Worm (Caenorhabditis elegans): Measurements from ENCODE around the gene nlp-25.

The nlp-25 gene

ce11 chrV:19590826-19591225 lies 15.2 kb upstream of the nlp-25 start:
- TF ChIP-seq peb-1 (tag; optimal IDR thresholded peaks at IDR 0.05) (no peak), blmp-1 (tag; optimal IDR thresholded peaks at IDR 0.05; ENCODE audit: insufficient read depth) (no peak), sma-9 (GFP tag; optimal IDR thresholded peaks at IDR 0.05) (no peak), sma-9 (tag; optimal IDR thresholded peaks at IDR 0.05) (no peak), elt-1 (tag; optimal IDR thresholded peaks at IDR 0.05) (no peak), nhr-77 (tag; optimal IDR thresholded peaks at IDR 0.05) (no peak)

- TF ChIP-seq peb-1 (tag; optimal IDR thresholded peaks at IDR 0.05) (no peak), nhr-10 (tag; optimal IDR thresholded peaks at IDR 0.05) (no peak), elt-1 (tag; optimal IDR thresholded peaks at IDR 0.05) (no peak), ztf-11 (tag; optimal IDR thresholded peaks at IDR 0.05) (no peak), snpc-4 (tag; optimal IDR thresholded peaks at IDR 0.05) (no peak)
Observed at ce11 chrV:19599087-19599486, 6.9 kb upstream of the nlp-25 start.

- TF ChIP-seq elt-3 (tag; optimal IDR thresholded peaks at IDR 0.05) (no peak), skn-1 (tag; optimal IDR thresholded peaks at IDR 0.05) (no peak), R02D3.7 (tag; optimal IDR thresholded peaks at IDR 0.05) (no peak), unc-55 (GFP tag; optimal IDR thresholded peaks at IDR 0.05) (no peak)
Observed at ce11 chrV:19605415-19605814, 565 bp upstream of the nlp-25 start.

- no peak for TF ChIP-seq nhr-237 (tag; optimal IDR thresholded peaks at IDR 0.05)
- peak; percentile 16 for TF ChIP-seq nhr-25 (tag; optimal IDR thresholded peaks at IDR 0.05)
- no peak for TF ChIP-seq fos-1 (tag; optimal IDR thresholded peaks at IDR 0.05)
- TF ChIP-seq sma-9 (GFP tag; optimal IDR thresholded peaks at IDR 0.05): peak; percentile 7
- TF ChIP-seq sma-9 (tag; optimal IDR thresholded peaks at IDR 0.05): no peak
- TF ChIP-seq sem-4 (tag; optimal IDR thresholded peaks at IDR 0.05): no peak
Observed at ce11 chrV:19608665-19609064, 2.7 kb downstream of the nlp-25 start.

ce11 chrV:19609194-19609593 lies 3.2 kb downstream of the nlp-25 start, which contains the start of gene grsp-1:
Gene grsp-1 (plus strand): TSS chrV:19609494.
- TF ChIP-seq mdl-1 (tag; optimal IDR thresholded peaks at IDR 0.05): no peak

ce11 chrV:19610118-19610707 lies 4.2 kb downstream of the nlp-25 start:
- peak; percentile 27 for TF ChIP-seq Y55F3AM.14 (GFP tag; optimal IDR thresholded peaks at IDR 0.05)
- no peak for TF ChIP-seq aly-2 (tag; optimal IDR thresholded peaks at IDR 0.05)
- no peak for TF ChIP-seq unc-55 (GFP tag; optimal IDR thresholded peaks at IDR 0.05)

ce11 chrV:19611675-19612345 lies 5.8 kb downstream of the nlp-25 start:
- TF ChIP-seq nhr-237 (tag; optimal IDR thresholded peaks at IDR 0.05) (no peak), ztf-4 (tag; optimal IDR thresholded peaks at IDR 0.05) (no peak), lin-13 (GFP tag; optimal IDR thresholded peaks at IDR 0.05) (peak; percentile 4), alr-1 (tag; optimal IDR thresholded peaks at IDR 0.05) (no peak), nhr-129 (tag; optimal IDR thresholded peaks at IDR 0.05) (no peak), crh-2 (tag; optimal IDR thresholded peaks at IDR 0.05) (no peak), C34F6.9 (tag; optimal IDR thresholded peaks at IDR 0.05) (no peak), blmp-1 (tag; optimal IDR thresholded peaks at IDR 0.05; ENCODE audit: insufficient read depth) (no peak), peb-1 (tag; optimal IDR thresholded peaks at IDR 0.05) (no peak), lsy-2 (tag; optimal IDR thresholded peaks at IDR 0.05) (no peak), ama-1 (optimal IDR thresholded peaks at IDR 0.05) (peak; percentile 21), sma-9 (GFP tag; optimal IDR thresholded peaks at IDR 0.05) (no peak), sma-9 (tag; optimal IDR thresholded peaks at IDR 0.05) (no peak), nhr-21 (tag; optimal IDR thresholded peaks at IDR 0.05) (peak; percentile 11), nhr-11 (tag; optimal IDR thresholded peaks at IDR 0.05) (no peak), sem-4 (tag; optimal IDR thresholded peaks at IDR 0.05) (no peak), Y55F3AM.14 (GFP tag; optimal IDR thresholded peaks at IDR 0.05) (peak; percentile 32), nhr-23 (tag; optimal IDR thresholded peaks at IDR 0.05) (no peak), snpc-4 (tag; optimal IDR thresholded peaks at IDR 0.05) (no peak), ztf-11 (tag; optimal IDR thresholded peaks at IDR 0.05) (no peak), ceh-16 (tag; optimal IDR thresholded peaks at IDR 0.05) (no peak)

Measured in whole organism, L2 larva.